Worm (Caenorhabditis elegans) whole organism, midembryonic: ENCODE results near the gene F49E12.12.

Experiments used
- T22C8.4 ChIP-seq: fragments of 200-800 bp; sonication (Bioruptor generic); IDR thresholded peaks from 2 replicates; pipeline ENCODE4 v1.3.6; 2022; ENCODE audit warnings: missing genetic modification characterization, missing compliant biosample characterization
- cog-1 ChIP-seq: sonication (generic microtip); optimal IDR thresholded peaks from 2 replicates; lab custom pipeline; 2016; ENCODE audit warnings: missing genetic modification characterization, missing compliant biosample characterization
- flt-1 ChIP-seq: fragments of 200-800 bp; sonication (Bioruptor generic); IDR thresholded peaks from 2 replicates; pipeline ENCODE4 v1.3.6; 2022; ENCODE audit warnings: missing genetic modification characterization, missing compliant biosample characterization
- klf-2 ChIP-seq: fragments of 200-800 bp; sonication (Bioruptor generic); conservative IDR thresholded peaks from 2 replicates; pipeline ENCODE4 v1.3.6; 2022; ENCODE audit warnings: missing genetic modification reagents, missing genetic modification characterization, missing compliant biosample characterization
- med-1 ChIP-seq: sonication (generic microtip); optimal IDR thresholded peaks from 2 replicates; lab custom pipeline; 2017; ENCODE audit warnings: missing genetic modification characterization, mild to moderate bottlenecking, missing compliant biosample characterization, antibody characterized with exemption, missing genetic modification reagents; ENCODE audit not compliant: insufficient read depth
- ref-1 ChIP-seq: fragments of 200-800 bp; sonication (Bioruptor generic); conservative IDR thresholded peaks from 2 replicates; pipeline ENCODE4 v1.3.6; 2022; ENCODE audit warnings: missing genetic modification reagents, missing genetic modification characterization, missing compliant biosample characterization
- tab-1 ChIP-seq: fragments of 200-800 bp; sonication (Bioruptor generic); IDR thresholded peaks from 2 replicates; pipeline ENCODE4 v1.3.6; 2022; ENCODE audit warnings: missing genetic modification characterization, missing compliant biosample characterization
- ztf-23 ChIP-seq: fragments of 200-800 bp; sonication (Bioruptor generic); IDR thresholded peaks from 2 replicates; pipeline ENCODE4 v1.3.6; 2022; ENCODE audit warnings: missing genetic modification reagents, missing genetic modification characterization, missing compliant biosample characterization
- ztf-29 ChIP-seq: fragments of 200-800 bp; sonication (Bioruptor generic); IDR thresholded peaks from 2 replicates; pipeline ENCODE4 v1.3.6; 2022; ENCODE audit warnings: missing genetic modification reagents, missing genetic modification characterization, missing compliant biosample characterization

F49E12.12 gene

DNA sequence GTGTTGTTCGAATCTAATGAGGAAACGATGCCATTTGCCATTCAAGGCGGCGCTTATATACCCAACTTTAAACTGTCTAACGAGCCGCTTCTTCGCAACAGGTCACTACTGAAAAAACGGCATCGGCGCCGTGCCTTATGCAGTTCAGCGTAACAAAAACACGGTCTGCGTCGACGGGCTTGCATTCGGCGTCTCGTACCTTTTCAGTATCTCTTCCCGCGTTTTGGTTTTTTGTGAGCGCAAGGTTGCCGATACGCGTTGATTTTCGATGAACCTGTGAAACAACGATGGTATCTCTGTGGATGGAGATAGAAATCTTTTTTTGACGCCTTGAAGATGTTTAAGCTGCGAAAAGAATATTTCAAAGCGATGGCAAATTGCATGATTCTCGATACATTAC lies 21.9 kb upstream of the F49E12.12 start, which contains the start of gene col-77:
TSS of gene col-77 (minus strand) at position 32 of the 400 bp plus-strand sequence.
- no peak for TF ChIP-seq T22C8.4 (GFP tag; lab: Robert Waterston, UW)
- TF ChIP-seq cog-1 (tag; lab: Kevin White, UChicago): no peak
- TF ChIP-seq ref-1 (GFP tag; lab: Robert Waterston, UW): no peak
- TF ChIP-seq ztf-23 (GFP tag; lab: Robert Waterston, UW): no peak
- TF ChIP-seq klf-2 (GFP tag; lab: Robert Waterston, UW): no peak
- no peak for TF ChIP-seq tab-1
- TF ChIP-seq ztf-29 (GFP tag; lab: Robert Waterston, UW): no peak
- TF ChIP-seq med-1 (GFP tag; lab: Kevin White, UChicago): no peak
- no peak for TF ChIP-seq flt-1

DNA sequence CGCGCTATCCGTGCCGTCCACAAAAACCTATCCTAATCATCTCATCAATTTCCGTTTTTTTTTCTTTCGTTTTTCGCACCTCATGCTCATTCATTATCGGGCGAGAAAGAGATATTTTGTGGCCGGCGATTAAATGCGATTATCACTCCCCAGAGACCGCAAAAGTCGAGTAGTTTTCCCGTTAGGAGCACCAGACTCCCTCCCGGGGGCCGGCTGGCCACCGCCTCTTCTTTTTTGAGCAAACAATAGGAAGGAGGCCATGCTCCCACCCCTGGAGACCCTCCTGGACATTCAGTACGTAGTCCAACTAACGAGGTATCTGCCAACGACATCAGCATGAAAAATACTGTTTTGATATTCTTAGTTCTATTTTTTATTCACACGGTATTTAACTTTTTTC lies 20.8 kb upstream of the F49E12.12 start, which contains the start of gene M195.2:
TSS of gene M195.2 (plus strand) at position 301 of the 400 bp plus-strand sequence.
- TF ChIP-seq tab-1 (0 out of 2 replicates have a peak, but pooled peaks have one; percentile 62), klf-2 (GFP tag; lab: Robert Waterston, UW) (no peak), T22C8.4 (GFP tag; lab: Robert Waterston, UW) (no peak)

DNA sequence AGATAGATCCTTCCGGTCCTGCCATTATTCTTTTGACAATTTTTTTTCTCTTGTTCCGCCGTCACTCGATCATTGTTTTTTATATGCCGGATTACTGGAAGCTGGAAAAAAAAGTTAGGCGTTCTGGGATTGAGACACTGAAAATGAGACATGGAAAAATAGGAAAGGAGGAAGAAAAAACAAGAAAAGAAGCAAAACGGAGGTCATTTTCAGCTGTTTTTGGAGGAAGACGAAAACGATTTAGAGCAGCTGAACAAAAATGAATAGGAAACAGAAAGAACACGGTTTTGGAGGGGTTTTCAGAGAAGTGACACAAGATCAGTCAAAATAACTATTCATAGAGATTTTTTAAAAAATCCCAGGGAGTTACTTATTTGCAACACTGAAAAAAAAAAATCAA lies 12.2 kb upstream of the F49E12.12 start, which contains the start of gene amt-3:
TSS of gene amt-3 (minus strand) at position 101 of the 400 bp plus-strand sequence.
- no peak for TF ChIP-seq ref-1 (GFP tag; lab: Robert Waterston, UW)
- no peak for TF ChIP-seq tab-1
- TF ChIP-seq ztf-23 (GFP tag; lab: Robert Waterston, UW): no peak
- no peak for TF ChIP-seq T22C8.4 (GFP tag; lab: Robert Waterston, UW)
- TF ChIP-seq ztf-29 (GFP tag; lab: Robert Waterston, UW): no peak
- TF ChIP-seq cog-1 (tag; lab: Kevin White, UChicago): no peak
- no peak for TF ChIP-seq med-1 (GFP tag; lab: Kevin White, UChicago)
- no peak for TF ChIP-seq klf-2 (GFP tag; lab: Robert Waterston, UW)
- no peak for TF ChIP-seq flt-1

DNA sequence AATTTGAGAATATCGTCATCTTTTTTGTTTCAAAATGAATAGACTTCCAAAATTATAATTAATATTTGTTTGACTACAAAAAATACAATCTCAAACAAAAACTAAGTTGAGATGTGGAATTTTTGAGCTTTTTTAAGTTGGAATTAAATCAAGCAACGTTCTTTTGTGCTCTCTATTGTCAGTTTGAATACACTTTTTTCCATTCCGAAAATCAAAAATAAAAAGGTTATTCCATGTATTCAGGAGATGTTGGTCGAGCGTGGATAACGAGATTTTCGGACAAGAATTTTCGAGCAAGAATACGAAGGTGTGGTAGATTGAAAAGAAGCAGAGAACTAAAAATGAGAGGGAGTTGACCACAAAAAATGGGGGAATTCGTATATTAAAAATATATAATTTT lies 11.1 kb upstream of the F49E12.12 start:
- no peak for TF ChIP-seq klf-2 (GFP tag; lab: Robert Waterston, UW)
- no peak for TF ChIP-seq flt-1

DNA sequence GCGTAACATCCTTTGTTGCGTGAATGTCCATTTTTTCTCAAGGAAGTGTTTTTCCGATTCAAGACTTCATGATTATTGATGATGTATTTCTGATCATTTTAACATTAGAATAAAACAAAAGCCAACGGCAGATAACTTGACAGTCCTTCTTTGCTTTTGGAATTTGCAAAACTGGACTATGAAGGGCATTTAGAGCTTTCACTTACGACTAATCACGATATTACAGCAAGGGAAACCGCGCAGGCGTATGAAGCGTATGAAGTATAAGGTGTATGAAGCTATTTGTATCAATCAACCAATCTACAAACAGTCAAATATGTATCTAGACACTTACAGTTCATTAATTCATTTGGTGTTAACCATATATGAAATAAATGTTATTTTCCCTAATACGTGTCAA lies 3.6 kb upstream of the F49E12.12 start:
- no peak for TF ChIP-seq ztf-29 (GFP tag; lab: Robert Waterston, UW)
- TF ChIP-seq T22C8.4 (GFP tag; lab: Robert Waterston, UW): no peak
- no peak for TF ChIP-seq cog-1 (tag; lab: Kevin White, UChicago)
- TF ChIP-seq flt-1: no peak
- no peak for TF ChIP-seq med-1 (GFP tag; lab: Kevin White, UChicago)
- no peak for TF ChIP-seq ztf-23 (GFP tag; lab: Robert Waterston, UW)
- no peak for TF ChIP-seq tab-1
- no peak for TF ChIP-seq klf-2 (GFP tag; lab: Robert Waterston, UW)
- no peak for TF ChIP-seq ref-1 (GFP tag; lab: Robert Waterston, UW)

DNA sequence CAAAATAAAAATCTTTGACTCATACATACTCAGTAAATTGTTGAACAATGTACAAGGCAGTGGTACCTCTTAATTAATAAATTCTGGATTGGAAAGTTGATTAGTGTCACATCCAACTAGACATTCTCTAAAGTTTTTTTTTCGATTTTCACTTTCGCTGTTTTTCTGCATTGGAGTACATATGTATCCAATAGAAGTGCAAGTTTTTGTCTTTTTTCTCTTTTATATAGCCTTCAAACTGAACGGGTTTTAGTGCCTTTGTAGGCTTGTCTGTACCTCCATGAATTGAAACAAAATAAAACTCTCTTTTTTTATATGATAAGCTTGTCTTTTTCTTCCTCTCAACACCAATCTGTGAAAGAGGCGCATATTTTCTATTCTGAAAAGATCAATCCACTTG lies 1.1 kb upstream of the F49E12.12 start:
- TF ChIP-seq med-1 (GFP tag; lab: Kevin White, UChicago) (no peak), flt-1 (no peak), cog-1 (tag; lab: Kevin White, UChicago) (no peak), klf-2 (GFP tag; lab: Robert Waterston, UW) (no peak), T22C8.4 (GFP tag; lab: Robert Waterston, UW) (no peak), ztf-23 (GFP tag; lab: Robert Waterston, UW) (no peak)

DNA sequence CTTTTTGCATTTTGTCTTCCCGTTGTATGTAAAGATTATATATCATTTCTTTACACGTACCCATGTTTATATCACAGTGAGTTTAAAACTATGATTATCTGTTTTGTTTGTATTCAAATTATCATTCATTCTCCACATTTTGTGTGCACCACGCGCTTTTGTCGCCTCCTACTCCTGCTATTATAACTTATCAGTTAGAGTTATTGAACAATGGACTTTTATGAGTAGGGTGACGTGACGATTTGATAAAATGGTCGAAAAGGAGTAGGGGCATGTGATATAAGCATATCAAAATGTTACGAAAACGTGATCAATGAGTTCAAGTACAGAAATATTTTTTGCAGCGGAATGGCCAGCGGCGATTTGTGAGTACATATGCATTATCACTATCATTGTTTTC lies 1.6 kb downstream of the F49E12.12 start:
- TF ChIP-seq klf-2 (GFP tag; lab: Robert Waterston, UW) (no peak), tab-1 (no peak), med-1 (GFP tag; lab: Kevin White, UChicago) (no peak), T22C8.4 (GFP tag; lab: Robert Waterston, UW) (no peak), ref-1 (GFP tag; lab: Robert Waterston, UW) (no peak), ztf-29 (GFP tag; lab: Robert Waterston, UW) (no peak), flt-1 (no peak), cog-1 (tag; lab: Kevin White, UChicago) (no peak), ztf-23 (GFP tag; lab: Robert Waterston, UW) (no peak)

DNA sequence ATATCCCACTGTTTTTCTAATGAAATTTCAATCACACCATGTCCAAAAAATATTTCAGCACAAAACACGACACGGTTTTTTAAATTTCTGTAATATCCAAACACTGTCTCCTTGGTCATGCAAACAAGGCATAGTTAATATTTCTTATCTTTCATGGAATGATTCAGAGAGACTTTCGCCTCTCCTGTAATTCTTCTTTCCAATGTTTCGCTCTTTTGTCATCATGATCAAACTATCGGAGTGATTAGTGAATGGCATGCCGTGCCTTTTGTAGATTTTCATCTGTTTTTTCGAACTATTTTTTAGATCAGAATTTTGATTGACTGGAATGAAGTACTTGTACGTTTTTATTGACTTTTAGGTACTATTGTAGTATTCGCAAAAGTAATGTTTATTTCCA lies 3.0 kb downstream of the F49E12.12 start:
- TF ChIP-seq T22C8.4 (GFP tag; lab: Robert Waterston, UW): no peak
- no peak for TF ChIP-seq ref-1 (GFP tag; lab: Robert Waterston, UW)
- TF ChIP-seq tab-1: no peak
- TF ChIP-seq flt-1: no peak
- no peak for TF ChIP-seq ztf-29 (GFP tag; lab: Robert Waterston, UW)
- no peak for TF ChIP-seq klf-2 (GFP tag; lab: Robert Waterston, UW)
- TF ChIP-seq ztf-23 (GFP tag; lab: Robert Waterston, UW): no peak
- TF ChIP-seq cog-1 (tag; lab: Kevin White, UChicago): no peak
- TF ChIP-seq med-1 (GFP tag; lab: Kevin White, UChicago): no peak

DNA sequence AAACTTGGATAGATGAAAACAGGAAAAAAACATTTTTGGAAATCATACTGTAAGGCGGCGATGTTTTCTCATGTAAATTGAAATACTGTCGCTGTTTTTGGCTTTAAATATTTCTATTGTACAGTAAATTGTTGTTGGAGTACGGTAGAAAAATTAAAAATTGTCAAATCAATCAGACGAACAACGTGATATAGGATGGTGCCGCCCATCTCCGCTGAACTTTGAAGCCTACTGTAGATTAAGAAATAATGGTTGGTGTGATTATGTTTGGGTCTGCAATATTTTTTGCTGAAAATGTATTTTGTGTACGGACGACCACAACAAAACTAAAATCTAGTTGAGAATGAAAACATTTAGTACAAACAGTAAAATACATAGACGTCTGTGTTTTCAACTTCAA lies 4.3 kb downstream of the F49E12.12 start:
- TF ChIP-seq cog-1 (tag; lab: Kevin White, UChicago) (no peak), med-1 (GFP tag; lab: Kevin White, UChicago) (no peak), ztf-23 (GFP tag; lab: Robert Waterston, UW) (no peak), T22C8.4 (GFP tag; lab: Robert Waterston, UW) (no peak), ref-1 (GFP tag; lab: Robert Waterston, UW) (no peak), tab-1 (no peak), ztf-29 (GFP tag; lab: Robert Waterston, UW) (no peak), flt-1 (no peak), klf-2 (GFP tag; lab: Robert Waterston, UW) (no peak)

DNA sequence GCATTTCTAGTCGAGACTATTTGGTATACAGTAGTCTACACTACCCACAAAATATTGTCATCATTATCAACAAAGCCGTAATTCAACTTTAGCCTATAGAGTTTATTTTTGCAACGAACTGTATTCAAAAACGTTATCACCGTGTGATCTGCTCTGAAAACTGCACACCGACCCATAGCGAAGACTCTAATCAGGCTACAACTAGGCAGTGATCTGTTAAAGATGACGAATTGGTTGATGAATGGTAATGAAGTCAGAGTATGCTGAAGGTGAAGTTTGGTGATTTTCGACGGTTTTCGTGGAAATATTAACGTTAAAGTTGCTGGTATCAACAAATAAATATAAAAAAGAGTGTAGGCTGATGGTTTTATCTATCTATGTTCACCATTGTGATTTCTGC lies 5.6 kb downstream of the F49E12.12 start:
- TF ChIP-seq ztf-29 (GFP tag; lab: Robert Waterston, UW): no peak
- no peak for TF ChIP-seq tab-1
- no peak for TF ChIP-seq ztf-23 (GFP tag; lab: Robert Waterston, UW)
- TF ChIP-seq med-1 (GFP tag; lab: Kevin White, UChicago): no peak
